Worm (Caenorhabditis elegans): ENCODE data around the gene srh-291.

DNA sequence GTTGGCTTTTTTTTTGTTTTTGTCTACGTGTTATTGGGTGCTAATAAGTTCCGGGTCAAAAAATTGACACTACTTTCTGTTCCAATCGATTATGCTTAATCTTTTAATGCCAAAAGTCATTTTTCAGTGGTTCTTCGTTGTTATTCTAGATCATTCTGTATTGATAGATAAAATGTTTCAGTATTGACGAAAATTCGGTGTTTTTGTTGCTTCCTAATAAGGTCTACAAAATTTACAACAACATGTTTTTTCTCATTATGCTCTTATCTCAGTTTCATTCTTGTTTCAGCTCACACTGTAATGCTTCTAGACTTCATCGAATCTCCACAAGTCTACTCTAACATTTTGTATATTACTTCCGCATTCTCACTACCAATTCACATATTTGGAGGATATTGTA is 25.9 kb downstream of the srh-291 start, which contains the start of gene srh-303:
- TF ChIP-seq lin-15B (tag; optimal IDR thresholded peaks at IDR 0.05) = no peak
- no peak for TF ChIP-seq nhr-76 (tag; optimal IDR thresholded peaks at IDR 0.05)
- TF ChIP-seq hif-1 (tag; optimal IDR thresholded peaks at IDR 0.05) = no peak
- TF ChIP-seq nhr-11 (tag; optimal IDR thresholded peaks at IDR 0.05) = no peak
- TF ChIP-seq ces-1 (GFP tag; optimal IDR thresholded peaks at IDR 0.05) = no peak
- no peak for TF ChIP-seq unc-130 (GFP tag; optimal IDR thresholded peaks at IDR 0.05)
- TF ChIP-seq pqm-1 (tag; optimal IDR thresholded peaks at IDR 0.05) = no peak
- no peak for TF ChIP-seq nhr-25 (tag; optimal IDR thresholded peaks at IDR 0.05; ENCODE audit: borderline replicate concordance, insufficient read depth)
- no peak for TF ChIP-seq nhr-10 (tag; optimal IDR thresholded peaks at IDR 0.05)

Measured in whole organism, L4 larva.